Worm (Caenorhabditis elegans) whole organism, early embryonic: ENCODE measurements around the gene R52.6.

Source experiments
- ama-1 ChIP-seq: fragments of 150-350 bp; optimal IDR thresholded peaks from 2 replicates; lab custom pipeline; 2014
- tbx-37 ChIP-seq: fragments of 200-800 bp; sonication (Bioruptor generic); conservative IDR thresholded peaks from 2 replicates; pipeline ENCODE4 v1.3.6; 2022; ENCODE audit warnings: missing genetic modification reagents, missing genetic modification characterization, missing compliant biosample characterization

DNA sequence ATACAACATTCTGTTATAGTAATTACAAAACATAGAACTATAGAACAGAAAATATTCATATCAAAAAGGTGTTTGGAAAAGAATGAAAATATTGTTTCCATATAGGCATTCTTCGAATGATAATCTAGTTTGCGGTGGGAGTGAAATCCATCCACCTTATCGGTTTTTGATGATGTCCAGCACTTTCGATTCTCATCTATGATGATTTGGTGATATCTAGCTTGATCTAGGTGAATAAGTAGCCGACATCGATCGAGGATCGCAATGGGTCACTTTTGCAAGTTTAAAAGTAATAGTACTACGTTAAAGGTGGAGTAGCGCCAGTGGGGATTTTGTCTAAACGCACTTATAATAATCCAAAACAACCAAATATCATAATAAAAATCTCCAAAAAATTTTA is at the start of gene R52.6:
- TF ChIP-seq ama-1 (lab: Kevin White, UChicago) = no peak
- no peak for TF ChIP-seq tbx-37 (GFP tag; lab: Robert Waterston, UW)
